Worm (Caenorhabditis elegans) whole organism, L1 larva: ENCODE measurements around the gene sru-31.

Experiments used
- C04F5.9 ChIP-seq: sonication (generic microtip); optimal IDR thresholded peaks from 2 replicates; lab custom pipeline; 2016; ENCODE audit warnings: missing genetic modification characterization, missing compliant biosample characterization
- C34B4.2 ChIP-seq: sonication (generic microtip); optimal IDR thresholded peaks from 2 replicates; lab custom pipeline; 2017; ENCODE audit warnings: mild to moderate bottlenecking, missing genetic modification characterization, missing compliant biosample characterization
- F16B12.6 ChIP-seq: fragments of 150-350 bp; optimal IDR thresholded peaks from 2 replicates; lab custom pipeline; 2014; ENCODE audit warnings: missing biosample characterization, missing genetic modification characterization
- alr-1 ChIP-seq: fragments of 200-800 bp; sonication (Bioruptor generic); optimal IDR thresholded peaks from 2 replicates; lab custom pipeline; 2018; ENCODE audit warnings: borderline replicate concordance, mild to moderate bottlenecking, missing genetic modification characterization, missing compliant biosample characterization
- aly-2 ChIP-seq: fragments of 150-350 bp; optimal IDR thresholded peaks from 2 replicates; lab custom pipeline; 2014; ENCODE audit warnings: missing biosample characterization, missing genetic modification characterization
- ceh-63 ChIP-seq: fragments of 200-800 bp; sonication (Bioruptor generic); optimal IDR thresholded peaks from 2 replicates; lab custom pipeline; 2018; ENCODE audit warnings: mild to moderate bottlenecking, missing genetic modification characterization, missing compliant biosample characterization
- ceh-82 ChIP-seq, 3 experiments: fragments of 150-350 bp in 1 of 3; sonication (generic microtip) in 2 of 3; optimal IDR thresholded peaks; 2 replicates each; lab custom pipeline; 2014 to 2017; ENCODE audit warnings: missing biosample characterization in 3 of 3, missing genetic modification characterization in 3 of 3
- ceh-88 ChIP-seq: fragments of 200-800 bp; sonication (Bioruptor generic); IDR thresholded peaks from 2 replicates; pipeline ENCODE4 v1.3.6; 2022; ENCODE audit warnings: missing genetic modification characterization, missing compliant biosample characterization
- ceh-90 ChIP-seq: sonication (generic microtip); optimal IDR thresholded peaks from 2 replicates; lab custom pipeline; 2016; ENCODE audit warnings: missing genetic modification characterization, missing compliant biosample characterization
- ces-1 ChIP-seq: fragments of 150-350 bp; optimal IDR thresholded peaks from 2 replicates; lab custom pipeline; 2014; ENCODE audit warnings: missing biosample characterization, missing genetic modification reagents, missing genetic modification characterization
- dsc-1 ChIP-seq: sonication (generic microtip); optimal IDR thresholded peaks from 2 replicates; lab custom pipeline; 2016; ENCODE audit warnings: mild to moderate bottlenecking, missing genetic modification characterization, missing compliant biosample characterization
- efl-1 ChIP-seq, 4 experiments: fragments of 150-350 bp; optimal IDR thresholded peaks in 3 of 4; peaks in 1 of 4; 1 replicate in 1 of 4; 2 replicates in 3 of 4; lab custom pipeline; 2014; ENCODE audit warnings: missing biosample characterization in 2 of 4, missing genetic modification characterization in 2 of 4, missing genetic modification reagents in 2 of 4
- efl-3 ChIP-seq: fragments of 200-800 bp; sonication (Bioruptor generic); optimal IDR thresholded peaks from 2 replicates; lab custom pipeline; 2018; ENCODE audit warnings: mild to moderate bottlenecking, missing genetic modification characterization, missing compliant biosample characterization
- egl-13 ChIP-seq: sonication (generic microtip); optimal IDR thresholded peaks from 2 replicates; lab custom pipeline; 2016; ENCODE audit warnings: missing genotype, missing genetic modification reagents, missing genetic modification characterization, missing compliant biosample characterization
- elt-3 ChIP-seq, 6 experiments: fragments of 150-350 bp in 1 of 6; sonication (generic microtip); optimal IDR thresholded peaks; 2 replicates each; lab custom pipeline; 2017 to 2018; ENCODE audit warnings: missing biosample characterization in 6 of 6, missing genetic modification characterization in 6 of 6, inconsistent platforms in 1 of 6
- fkh-4 ChIP-seq: sonication (generic microtip); optimal IDR thresholded peaks from 2 replicates; lab custom pipeline; 2016; ENCODE audit warnings: missing compliant biosample characterization, missing genetic modification characterization, borderline replicate concordance
- fkh-8 ChIP-seq: sonication (generic microtip); optimal IDR thresholded peaks from 2 replicates; lab custom pipeline; 2016; ENCODE audit warnings: mild to moderate bottlenecking, missing genetic modification characterization, missing compliant biosample characterization
- hlh-17 ChIP-seq: fragments of 200-800 bp; sonication (Bioruptor generic); optimal IDR thresholded peaks from 2 replicates; lab custom pipeline; 2018; ENCODE audit warnings: missing genetic modification characterization, mild to moderate bottlenecking, missing compliant biosample characterization, moderate library complexity, borderline replicate concordance
- hlh-4 ChIP-seq: sonication (generic microtip); optimal IDR thresholded peaks from 2 replicates; lab custom pipeline; 2016; ENCODE audit warnings: mild to moderate bottlenecking, missing genetic modification characterization, missing compliant biosample characterization
- hpl-2 ChIP-seq: fragments of 150-350 bp; optimal IDR thresholded peaks from 2 replicates; lab custom pipeline; 2014; ENCODE audit warnings: missing biosample characterization, missing genetic modification reagents, missing genetic modification characterization
- irx-1 ChIP-seq: sonication (generic microtip); optimal IDR thresholded peaks from 2 replicates; lab custom pipeline; 2016; ENCODE audit warnings: missing genetic modification characterization, missing compliant biosample characterization
- isw-1 ChIP-seq: fragments of 200-800 bp; sonication (Bioruptor generic); IDR thresholded peaks from 2 replicates; pipeline ENCODE4 v1.3.6; 2022; ENCODE audit warnings: missing genetic modification characterization, missing compliant biosample characterization
- lin-13 ChIP-seq: fragments of 150-350 bp; optimal IDR thresholded peaks from 2 replicates; lab custom pipeline; 2014; ENCODE audit warnings: missing biosample characterization, missing genetic modification reagents, missing genetic modification characterization
- lin-14 ChIP-seq: fragments of 200-800 bp; sonication (Bioruptor generic); optimal IDR thresholded peaks from 2 replicates; lab custom pipeline; 2018; ENCODE audit warnings: mild to moderate bottlenecking, missing genetic modification characterization, moderate library complexity, missing compliant biosample characterization
- lin-39 ChIP-seq: fragments of 150-350 bp; optimal IDR thresholded peaks from 2 replicates; lab custom pipeline; 2014; ENCODE audit warnings: missing biosample characterization, missing genetic modification reagents, missing genetic modification characterization
- lir-3 ChIP-seq: sonication (generic microtip); optimal IDR thresholded peaks from 2 replicates; lab custom pipeline; 2016; ENCODE audit warnings: mild to moderate bottlenecking, missing genetic modification characterization, moderate library complexity, missing compliant biosample characterization; ENCODE audit not compliant: poor library complexity
- lsy-2 ChIP-seq, 2 experiments: fragments of 150-350 bp; optimal IDR thresholded peaks; 2 replicates each; lab custom pipeline; 2014; ENCODE audit warnings: missing biosample characterization in 2 of 2, missing genetic modification characterization in 2 of 2
- mab-9 ChIP-seq: fragments of 200-800 bp; sonication (Bioruptor generic); IDR thresholded peaks from 2 replicates; pipeline ENCODE4 v1.3.6; 2022; ENCODE audit warnings: missing genetic modification reagents, missing genetic modification characterization, missing compliant biosample characterization
- mdl-1 ChIP-seq, 2 experiments: fragments of 150-350 bp; optimal IDR thresholded peaks; 2 replicates each; lab custom pipeline; 2014 to 2017; ENCODE audit warnings: missing biosample characterization in 2 of 2, missing genetic modification characterization in 2 of 2, inconsistent platforms in 1 of 2
- nhr-11 ChIP-seq: fragments of 150-350 bp; optimal IDR thresholded peaks from 2 replicates; lab custom pipeline; 2014; ENCODE audit warnings: missing biosample characterization, missing genetic modification characterization
- nhr-19 ChIP-seq: fragments of 200-800 bp; sonication (Bioruptor generic); conservative IDR thresholded peaks from 2 replicates; pipeline ENCODE4 v1.3.6; 2022; ENCODE audit warnings: missing genetic modification characterization, missing compliant biosample characterization
- nhr-237 ChIP-seq: fragments of 150-350 bp; optimal IDR thresholded peaks from 2 replicates; lab custom pipeline; 2014; ENCODE audit warnings: missing biosample characterization, missing genetic modification characterization
- nhr-71 ChIP-seq: sonication (generic microtip); optimal IDR thresholded peaks from 2 replicates; lab custom pipeline; 2016; ENCODE audit warnings: mild to moderate bottlenecking, missing genetic modification characterization, moderate library complexity, missing compliant biosample characterization
- nhr-76 ChIP-seq: sonication (generic microtip); optimal IDR thresholded peaks from 2 replicates; lab custom pipeline; 2017; ENCODE audit warnings: missing biosample characterization, missing genetic modification characterization
- nhr-77 ChIP-seq: fragments of 150-350 bp; optimal IDR thresholded peaks from 2 replicates; lab custom pipeline; 2014; ENCODE audit warnings: missing biosample characterization, missing genetic modification characterization
- nhr-84 ChIP-seq: sonication (generic microtip); optimal IDR thresholded peaks from 2 replicates; lab custom pipeline; 2017; ENCODE audit warnings: missing biosample characterization, missing genetic modification characterization
- nhr-90 ChIP-seq: sonication (generic microtip); optimal IDR thresholded peaks from 2 replicates; lab custom pipeline; 2016; ENCODE audit warnings: mild to moderate bottlenecking, missing genetic modification characterization, missing compliant biosample characterization; ENCODE audit not compliant: poor library complexity
- pag-3 ChIP-seq: sonication (generic microtip); optimal IDR thresholded peaks from 2 replicates; lab custom pipeline; 2017; ENCODE audit warnings: missing genetic modification characterization, mild to moderate bottlenecking, missing compliant biosample characterization, antibody characterized with exemption, borderline replicate concordance; ENCODE audit not compliant: insufficient read depth
- snu-23 ChIP-seq: sonication (generic microtip); optimal IDR thresholded peaks from 2 replicates; lab custom pipeline; 2016; ENCODE audit warnings: missing genetic modification characterization, missing compliant biosample characterization
- sox-4 ChIP-seq: sonication (generic microtip); optimal IDR thresholded peaks from 2 replicates; lab custom pipeline; 2016; ENCODE audit warnings: missing genetic modification characterization, missing compliant biosample characterization
- sptf-1 ChIP-seq: fragments of 150-350 bp; optimal IDR thresholded peaks from 2 replicates; lab custom pipeline; 2014; ENCODE audit warnings: missing biosample characterization, missing genetic modification characterization
- sup-37 ChIP-seq: fragments of 200-800 bp; sonication (Bioruptor generic); optimal IDR thresholded peaks from 2 replicates; lab custom pipeline; 2018; ENCODE audit warnings: mild to moderate bottlenecking, missing genetic modification characterization, missing compliant biosample characterization
- unc-130 ChIP-seq: fragments of 150-350 bp; optimal IDR thresholded peaks from 2 replicates; lab custom pipeline; 2017; ENCODE audit warnings: missing biosample characterization, missing genetic modification characterization, inconsistent platforms
- unc-30 ChIP-seq: sonication (generic microtip); optimal IDR thresholded peaks from 2 replicates; lab custom pipeline; 2017; ENCODE audit warnings: missing biosample characterization, missing genetic modification characterization
- unc-62 ChIP-seq: fragments of 150-350 bp; optimal IDR thresholded peaks from 2 replicates; lab custom pipeline; 2014; ENCODE audit warnings: missing biosample characterization, missing genetic modification reagents, missing genetic modification characterization
- unc-98 ChIP-seq: fragments of 200-800 bp; sonication (Bioruptor generic); IDR thresholded peaks from 2 replicates; pipeline ENCODE4 v1.3.6; 2022; ENCODE audit warnings: missing genetic modification characterization, missing compliant biosample characterization
- vab-15 ChIP-seq: sonication (generic microtip); optimal IDR thresholded peaks from 2 replicates; lab custom pipeline; 2017; ENCODE audit warnings: missing genotype, mild to moderate bottlenecking, missing genetic modification characterization, missing compliant biosample characterization
- xbp-1 ChIP-seq: sonication (generic microtip); optimal IDR thresholded peaks from 2 replicates; lab custom pipeline; 2016; ENCODE audit warnings: missing genetic modification characterization, missing compliant biosample characterization
- zip-4 ChIP-seq: fragments of 200-800 bp; sonication (Bioruptor generic); optimal IDR thresholded peaks from 2 replicates; lab custom pipeline; 2018; ENCODE audit warnings: mild to moderate bottlenecking, missing genetic modification characterization, moderate library complexity, missing compliant biosample characterization
- ztf-4 ChIP-seq: fragments of 150-350 bp; optimal IDR thresholded peaks from 2 replicates; lab custom pipeline; 2014; ENCODE audit warnings: missing biosample characterization, missing genetic modification characterization

Gene sru-31

ce11 chrV:9789657-9790261 lies 26.7 kb upstream of the sru-31 start, which contains the start of gene ztf-7 (continued):
- TF ChIP-seq ceh-82 (tag; optimal IDR thresholded peaks at IDR 0.05; lab: Kevin White, UChicago) = peak; percentile 85 to 94 (median 85)
- no peak for TF ChIP-seq sptf-1
- TF ChIP-seq mdl-1 (tag; optimal IDR thresholded peaks at IDR 0.05; lab: Kevin White, UChicago) = peak; percentile 59 to 100
- TF ChIP-seq fkh-8 = peak; percentile 99
- TF ChIP-seq F16B12.6 (tag; lab: Kevin White, UChicago) = peak; percentile 69
- TF ChIP-seq elt-3 (tag; optimal IDR thresholded peaks at IDR 0.05; lab: Kevin White, UChicago) = peak in 3 of 6 experiments; percentile 41 to 97 (median 85)
- TF ChIP-seq xbp-1 (tag; lab: Kevin White, UChicago) = peak; percentile 98
- peak; percentile 94 for TF ChIP-seq ceh-88 (GFP tag; lab: Robert Waterston, UW)
- no peak for TF ChIP-seq nhr-76 (tag; lab: Kevin White, UChicago)
- TF ChIP-seq C34B4.2 = peak; percentile 61
- TF ChIP-seq vab-15 (tag; lab: Kevin White, UChicago) = peak; percentile 77
- TF ChIP-seq nhr-19 (GFP tag; lab: Robert Waterston, UW) = peak; percentile 99
- TF ChIP-seq lin-39 = peak; percentile 96
- TF ChIP-seq lin-14 = peak; percentile 100
- peak; percentile 96 for TF ChIP-seq isw-1 (GFP tag; lab: Robert Waterston, UW)
- peak; percentile 74 for TF ChIP-seq nhr-237 (tag; lab: Kevin White, UChicago)
- TF ChIP-seq hpl-2 = peak; percentile 86
- no peak for TF ChIP-seq nhr-84 (tag; lab: Kevin White, UChicago)
- peak; percentile 100 for TF ChIP-seq nhr-71 (tag; lab: Kevin White, UChicago)
- TF ChIP-seq hlh-4 = no peak
- peak; percentile 99 for TF ChIP-seq unc-130 (tag; lab: Kevin White, UChicago)
- TF ChIP-seq unc-30 (tag; lab: Kevin White, UChicago) = no peak
- TF ChIP-seq efl-3 = peak; percentile 66
- TF ChIP-seq alr-1 (tag; lab: Kevin White, UChicago) = no peak
- peak; percentile 85 for TF ChIP-seq C04F5.9 (tag; lab: Kevin White, UChicago)
- TF ChIP-seq sup-37 (GFP tag; lab: Kevin White, UChicago) = peak; percentile 98
- TF ChIP-seq lin-13 (GFP tag; lab: Kevin White, UChicago) = peak; percentile 97
- TF ChIP-seq ceh-90 (tag; lab: Kevin White, UChicago) = no peak
- peak; percentile 82 for TF ChIP-seq zip-4 (GFP tag; lab: Kevin White, UChicago)
- peak; percentile 62 for TF ChIP-seq aly-2 (tag; lab: Kevin White, UChicago)
- peak; percentile 98 for TF ChIP-seq nhr-90
- peak; percentile 91 to 93 for TF ChIP-seq efl-1 (optimal IDR thresholded peaks at IDR 0.05; lab: Kevin White, UChicago)
- peak; percentile 83 to 99 for TF ChIP-seq efl-1 (GFP tag; optimal IDR thresholded peaks at IDR 0.05 in 1 of 2; lab: Kevin White, UChicago)
- no peak for TF ChIP-seq ceh-63 (GFP tag; lab: Kevin White, UChicago)
- peak; percentile 97 for TF ChIP-seq irx-1
- peak; percentile 55 for TF ChIP-seq pag-3 (tag; lab: Kevin White, UChicago)
- peak; percentile 58 for TF ChIP-seq fkh-4 (tag; lab: Kevin White, UChicago)
- TF ChIP-seq unc-62 (GFP tag; lab: Kevin White, UChicago) = no peak
- peak; percentile 86 for TF ChIP-seq sox-4 (tag; lab: Kevin White, UChicago)
- peak; percentile 87 for TF ChIP-seq unc-98
- peak; percentile 95 to 96 for TF ChIP-seq lsy-2 (tag; optimal IDR thresholded peaks at IDR 0.05; lab: Kevin White, UChicago)
- peak; percentile 86 for TF ChIP-seq lir-3
- peak; percentile 95 for TF ChIP-seq egl-13 (tag; lab: Kevin White, UChicago)
- TF ChIP-seq ztf-4 (tag; lab: Kevin White, UChicago) = peak; percentile 95
- no peak for TF ChIP-seq ces-1 (GFP tag; lab: Kevin White, UChicago)
- TF ChIP-seq nhr-77 = peak; percentile 81
- TF ChIP-seq snu-23 = peak; percentile 99
- no peak for TF ChIP-seq hlh-17
- TF ChIP-seq mab-9 (GFP tag; lab: Robert Waterston, UW) = peak; percentile 92
- TF ChIP-seq nhr-11 (tag; lab: Kevin White, UChicago) = peak; percentile 93
- TF ChIP-seq dsc-1 = peak; percentile 95
